Fruit fly (Drosophila melanogaster): ENCODE results near the gene CG43291.

DNA sequence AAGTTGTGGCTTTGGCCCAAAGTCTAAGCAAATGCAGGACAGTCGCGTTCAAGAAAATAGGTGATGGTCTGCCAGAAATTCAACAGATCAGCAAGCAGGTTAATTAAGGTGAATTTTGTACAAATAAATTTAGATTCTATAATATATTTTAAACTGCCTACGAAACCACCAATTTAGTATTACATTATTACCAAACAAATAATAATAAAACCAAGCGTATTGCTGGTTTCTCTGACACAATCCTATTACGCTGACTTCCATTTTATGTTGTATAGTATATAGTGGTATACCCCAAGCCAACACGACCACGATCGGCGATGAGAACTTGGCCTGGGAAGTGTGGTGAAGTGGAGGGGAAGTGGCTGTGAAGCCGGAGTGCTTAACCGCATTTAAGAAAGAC, 47.0 kb upstream of the CG43291 start:
- no peak for TF ChIP-seq h (optimal IDR thresholded peaks at IDR 0.05)
- TF ChIP-seq ttk (optimal IDR thresholded peaks at IDR 0.05), result no peak

Data from Kc167 (cell line).